Worm (Caenorhabditis elegans): ENCODE measurements around the gene kcnl-4.

Gene kcnl-4

DNA sequence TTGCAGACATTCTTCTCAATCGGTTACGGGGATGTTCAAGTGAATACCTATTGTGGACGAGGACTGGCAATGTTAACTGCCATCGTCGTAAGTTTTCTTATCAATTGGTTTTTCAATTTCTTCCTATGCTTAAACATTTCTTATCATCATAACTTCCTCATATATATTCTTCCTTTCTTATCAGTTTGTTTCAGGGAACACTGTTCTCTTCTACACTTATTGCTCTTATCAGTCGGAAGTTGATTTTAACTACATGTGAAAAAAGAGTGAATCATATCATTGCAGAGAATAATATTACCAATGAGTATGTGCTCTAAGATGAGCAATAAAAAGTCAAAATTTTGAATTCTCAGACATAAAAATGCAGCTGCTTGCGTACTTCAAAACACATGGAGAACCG lies 11.2 kb downstream of the kcnl-4 start:
- TF ChIP-seq unc-62 (GFP tag; optimal IDR thresholded peaks at IDR 0.05): no peak

DNA sequence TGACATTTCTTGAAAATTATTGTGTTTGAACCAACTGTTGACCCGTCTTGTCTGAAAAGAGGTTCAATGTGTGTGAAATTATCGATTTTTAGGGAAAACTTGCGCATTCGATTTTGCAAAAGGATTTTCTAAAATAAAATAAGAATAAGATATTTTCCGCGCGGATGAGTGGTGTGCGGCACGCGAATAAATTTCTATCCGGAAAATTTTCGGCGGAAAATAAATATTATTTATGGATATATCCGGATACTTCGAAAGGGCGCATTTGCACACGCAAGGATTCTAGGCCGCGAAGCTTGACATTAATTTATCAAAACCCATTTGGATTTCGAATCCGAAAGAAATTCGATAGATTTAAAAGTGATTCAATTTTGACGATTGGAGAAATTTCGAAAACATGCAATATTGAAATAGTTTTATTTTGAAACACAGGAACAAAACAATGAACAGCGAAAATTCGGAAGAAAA lies 14.9 kb downstream of the kcnl-4 start, which contains the start of gene rike-1:
Gene rike-1, minus strand, starts transcription at position 51 of the 468 bp plus-strand sequence.
- TF ChIP-seq unc-62 (GFP tag; optimal IDR thresholded peaks at IDR 0.05): no peak

DNA sequence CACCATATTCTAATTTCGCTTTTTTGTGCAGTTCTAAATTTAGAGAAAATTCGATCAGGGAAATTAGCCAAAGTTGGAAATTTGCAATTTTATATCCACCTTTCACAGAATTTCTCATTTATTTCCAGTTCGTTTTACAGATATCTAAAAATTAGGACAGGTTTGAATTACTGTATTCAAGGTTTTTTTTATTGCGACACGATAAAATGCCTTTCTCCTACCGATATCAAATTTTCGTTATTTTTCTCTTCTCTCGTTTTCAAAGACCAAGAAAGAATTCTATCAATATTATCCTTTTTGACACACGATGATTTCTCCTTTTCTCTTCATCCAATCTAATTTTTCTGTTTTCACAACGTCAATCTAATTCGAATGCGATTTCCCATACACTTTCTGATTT lies 15.7 kb downstream of the kcnl-4 start, which contains the start of gene C53A5.13:
Gene C53A5.13, plus strand, starts transcription at position 301 of the 400 bp plus-strand sequence.
- no peak for TF ChIP-seq unc-62 (GFP tag; optimal IDR thresholded peaks at IDR 0.05)

DNA sequence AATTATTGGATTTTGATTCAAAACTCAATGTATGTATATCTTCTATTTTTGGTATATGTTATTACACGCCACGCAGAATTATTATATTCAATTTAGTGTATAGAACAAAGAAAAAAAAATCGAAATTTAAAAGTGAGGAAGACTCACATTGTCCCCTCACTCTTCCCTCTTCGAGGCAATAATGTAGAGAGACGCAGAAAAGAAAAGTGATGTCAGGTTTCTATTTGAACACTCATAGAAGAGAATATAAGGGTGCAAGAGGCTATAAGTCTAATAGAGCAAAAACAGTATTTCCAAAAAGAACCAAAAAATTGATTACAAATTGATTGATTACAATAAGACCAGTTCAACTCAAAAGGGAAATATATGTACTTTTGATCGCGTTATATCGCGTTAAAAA lies 17.6 kb downstream of the kcnl-4 start:
- TF ChIP-seq unc-62 (GFP tag; optimal IDR thresholded peaks at IDR 0.05): no peak

DNA sequence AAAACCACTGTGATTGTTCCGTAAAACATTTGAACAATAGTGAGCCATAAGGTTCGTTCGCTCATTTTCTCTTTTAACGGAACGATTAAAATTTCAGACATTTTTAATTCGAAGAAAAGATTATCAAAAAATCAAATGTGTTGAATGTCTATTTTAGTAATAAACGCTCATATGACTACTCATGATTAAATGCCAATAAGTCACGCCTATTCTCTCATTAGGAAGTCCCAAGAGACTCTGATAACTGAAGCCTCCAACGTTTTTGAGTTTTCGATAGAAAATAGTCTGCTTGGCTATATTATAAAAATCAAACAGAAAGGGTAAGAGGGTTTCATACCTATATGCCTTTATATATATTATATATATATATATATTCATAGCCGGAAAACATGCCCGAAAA lies 25.3 kb downstream of the kcnl-4 start, which contains the start of gene srg-47:
Gene srg-47, minus strand, starts transcription at position 101 of the 400 bp plus-strand sequence.
- no peak for TF ChIP-seq unc-62 (GFP tag; optimal IDR thresholded peaks at IDR 0.05)

DNA sequence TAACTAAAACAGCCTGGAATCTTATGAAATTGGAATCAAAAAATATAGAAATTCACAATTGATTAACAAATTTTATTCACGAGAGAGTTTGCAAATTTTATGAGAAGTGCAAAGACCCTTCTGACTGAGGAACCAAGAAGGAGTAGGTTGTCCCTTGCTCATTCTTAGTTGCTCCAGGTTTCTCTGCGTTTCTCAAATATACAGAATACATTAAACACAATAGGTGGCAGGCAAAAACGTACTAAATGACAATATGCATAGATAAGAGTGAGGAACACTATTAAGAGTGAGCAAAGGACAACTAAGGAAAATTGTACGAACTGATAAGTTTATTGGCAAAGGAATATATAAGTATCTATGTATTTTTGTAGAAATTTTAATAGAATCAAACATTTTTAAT lies 27.8 kb downstream of the kcnl-4 start, which contains the start of gene C53A5.9:
Gene C53A5.9, minus strand, starts transcription at position 101 of the 400 bp plus-strand sequence.
- TF ChIP-seq unc-62 (GFP tag; optimal IDR thresholded peaks at IDR 0.05): no peak

DNA sequence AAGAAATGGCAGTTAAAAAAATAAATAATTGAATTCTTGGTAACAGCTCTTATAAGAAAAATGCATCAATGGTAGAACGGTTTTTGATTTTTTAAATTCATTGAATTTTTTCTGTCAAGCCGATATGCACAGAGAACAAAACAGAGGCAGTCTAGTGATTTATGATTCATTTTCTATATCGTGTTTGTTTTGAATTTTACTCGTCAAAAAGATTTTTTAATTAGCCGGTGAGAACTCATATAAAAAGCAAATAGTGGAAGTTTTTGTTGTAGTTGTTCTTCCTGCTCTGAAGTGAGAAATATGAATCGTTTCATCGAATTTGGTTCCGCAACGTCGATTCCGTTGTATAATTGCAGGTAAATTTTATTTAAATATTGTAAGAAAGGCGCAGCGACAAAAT lies 28.4 kb downstream of the kcnl-4 start, which contains the start of gene srt-32:
Gene srt-32, plus strand, starts transcription at position 301 of the 400 bp plus-strand sequence.
- TF ChIP-seq unc-62 (GFP tag; optimal IDR thresholded peaks at IDR 0.05): no peak

DNA sequence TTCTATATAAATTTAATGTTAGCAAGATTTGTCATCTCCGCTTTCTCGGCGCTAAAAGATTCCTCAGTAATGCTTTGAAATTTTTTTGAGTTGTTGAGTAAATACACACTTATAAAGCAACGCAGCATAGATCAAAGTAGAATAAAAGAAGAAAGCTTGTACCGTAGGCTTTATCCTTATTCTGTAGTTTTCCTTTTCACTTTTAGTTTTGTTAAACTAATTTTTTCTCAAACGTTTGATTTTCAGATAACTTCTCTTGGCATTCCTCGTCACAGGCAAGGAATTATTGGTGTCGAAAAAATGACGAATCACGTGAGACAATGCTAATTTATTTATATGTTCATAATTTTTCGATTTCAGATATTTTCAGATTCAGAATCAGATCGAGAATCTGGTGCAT lies 31.7 kb downstream of the kcnl-4 start, which contains the start of gene C53A5.11:
Gene C53A5.11, plus strand, starts transcription at position 301 of the 400 bp plus-strand sequence.
- TF ChIP-seq unc-62 (GFP tag; optimal IDR thresholded peaks at IDR 0.05): no peak

DNA sequence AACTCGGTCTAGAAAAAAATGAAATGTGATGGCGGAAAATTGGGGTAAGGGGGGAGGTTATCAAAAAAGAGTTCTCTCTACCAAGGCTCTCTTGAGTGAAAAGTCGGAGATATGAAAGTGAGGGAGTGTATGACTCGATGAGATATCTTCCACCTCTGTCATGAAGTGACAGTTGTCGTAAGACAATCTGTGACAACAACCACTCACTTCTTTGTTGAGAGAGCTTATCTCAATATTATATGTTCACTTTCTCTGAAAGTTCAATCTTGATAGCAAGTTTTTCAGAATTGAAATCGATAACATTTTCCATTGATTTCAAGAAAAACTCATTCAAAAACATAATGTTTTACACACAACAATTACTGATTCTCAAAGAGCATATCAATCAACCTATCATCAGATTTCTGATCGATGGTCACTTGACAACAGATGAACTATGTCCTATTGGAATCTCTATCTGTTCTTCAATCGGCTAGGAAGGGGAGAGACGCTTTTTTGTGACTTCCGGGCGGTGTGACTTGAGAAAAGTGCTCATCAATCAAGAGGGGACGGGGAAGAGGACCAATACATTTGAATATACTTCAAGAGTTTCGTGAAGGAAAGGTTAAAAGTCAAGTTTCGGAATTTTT lies 45.9 kb downstream of the kcnl-4 start:
- TF ChIP-seq unc-62 (GFP tag; optimal IDR thresholded peaks at IDR 0.05): no peak

DNA sequence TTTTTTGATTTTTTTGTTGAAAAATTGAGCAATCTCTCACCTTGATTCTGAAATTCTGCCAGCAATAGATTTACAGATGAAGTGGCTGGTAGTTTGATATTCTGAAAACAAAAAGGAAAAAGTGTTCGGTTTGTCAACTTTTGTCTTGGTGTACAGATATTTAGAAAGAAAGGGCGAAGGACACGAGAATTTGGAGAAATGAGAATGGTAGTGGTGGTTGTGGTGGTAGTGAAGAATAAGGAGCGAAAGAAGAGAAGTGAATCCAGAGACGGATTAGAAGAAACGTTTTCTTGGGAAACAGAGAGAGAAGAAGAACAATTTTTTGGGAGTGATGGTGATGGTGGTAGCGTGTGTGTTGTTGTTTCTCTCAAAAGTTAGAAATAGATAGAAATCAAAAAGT lies 48.7 kb downstream of the kcnl-4 start, which contains the start of gene gar-3:
Gene gar-3, minus strand, starts transcription at position 101 of the 400 bp plus-strand sequence.
- TF ChIP-seq unc-62 (GFP tag; optimal IDR thresholded peaks at IDR 0.05): no peak

DNA sequence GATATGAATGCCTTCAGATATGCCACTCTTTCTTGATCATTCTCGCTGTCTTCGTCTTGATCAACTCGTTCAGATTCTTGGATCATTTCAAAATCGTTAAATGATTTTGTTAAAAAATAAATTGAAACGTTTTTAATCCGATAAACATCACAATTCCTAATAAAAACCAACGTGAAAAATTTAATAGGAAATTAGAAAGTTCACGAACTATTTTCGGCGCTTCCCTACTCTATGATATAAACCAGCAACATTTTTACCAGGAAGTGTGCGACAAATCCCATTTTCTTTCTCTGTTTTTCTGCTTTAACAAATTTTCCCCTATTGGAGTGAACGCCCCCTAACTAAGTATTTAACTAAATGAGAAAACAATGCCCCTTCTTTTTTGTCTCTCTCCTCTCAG lies 54.4 kb downstream of the kcnl-4 start, which contains the start of gene Y40H4A.2:
Gene Y40H4A.2, minus strand, starts transcription at position 101 of the 400 bp plus-strand sequence.
- TF ChIP-seq unc-62 (GFP tag; optimal IDR thresholded peaks at IDR 0.05): no peak

Measured in whole organism, dauer.